Worm (Caenorhabditis elegans) whole organism, midembryonic: ENCODE data around the gene ZK1307.7.

Experiments
- T22C8.4 ChIP-seq: fragments of 200-800 bp; sonication (Bioruptor generic); IDR thresholded peaks from 2 replicates; pipeline ENCODE4 v1.3.6; 2022; ENCODE audit warnings: missing genetic modification characterization, missing compliant biosample characterization
- cog-1 ChIP-seq: sonication (generic microtip); optimal IDR thresholded peaks from 2 replicates; lab custom pipeline; 2016; ENCODE audit warnings: missing genetic modification characterization, missing compliant biosample characterization
- flt-1 ChIP-seq: fragments of 200-800 bp; sonication (Bioruptor generic); IDR thresholded peaks from 2 replicates; pipeline ENCODE4 v1.3.6; 2022; ENCODE audit warnings: missing genetic modification characterization, missing compliant biosample characterization
- klf-2 ChIP-seq: fragments of 200-800 bp; sonication (Bioruptor generic); conservative IDR thresholded peaks from 2 replicates; pipeline ENCODE4 v1.3.6; 2022; ENCODE audit warnings: missing genetic modification reagents, missing genetic modification characterization, missing compliant biosample characterization
- med-1 ChIP-seq: sonication (generic microtip); optimal IDR thresholded peaks from 2 replicates; lab custom pipeline; 2017; ENCODE audit warnings: missing genetic modification characterization, mild to moderate bottlenecking, missing compliant biosample characterization, antibody characterized with exemption, missing genetic modification reagents; ENCODE audit not compliant: insufficient read depth
- ref-1 ChIP-seq: fragments of 200-800 bp; sonication (Bioruptor generic); conservative IDR thresholded peaks from 2 replicates; pipeline ENCODE4 v1.3.6; 2022; ENCODE audit warnings: missing genetic modification reagents, missing genetic modification characterization, missing compliant biosample characterization
- tab-1 ChIP-seq: fragments of 200-800 bp; sonication (Bioruptor generic); IDR thresholded peaks from 2 replicates; pipeline ENCODE4 v1.3.6; 2022; ENCODE audit warnings: missing genetic modification characterization, missing compliant biosample characterization
- ztf-23 ChIP-seq: fragments of 200-800 bp; sonication (Bioruptor generic); IDR thresholded peaks from 2 replicates; pipeline ENCODE4 v1.3.6; 2022; ENCODE audit warnings: missing genetic modification reagents, missing genetic modification characterization, missing compliant biosample characterization
- ztf-29 ChIP-seq: fragments of 200-800 bp; sonication (Bioruptor generic); IDR thresholded peaks from 2 replicates; pipeline ENCODE4 v1.3.6; 2022; ENCODE audit warnings: missing genetic modification reagents, missing genetic modification characterization, missing compliant biosample characterization

ce11 chrII:9619402-9619862 lies 17.0 kb upstream of the ZK1307.7 start:
- TF ChIP-seq T22C8.4 (GFP tag; lab: Robert Waterston, UW) (0 out of 2 replicates have a peak, but pooled peaks have one; percentile 27), klf-2 (GFP tag; lab: Robert Waterston, UW) (no peak), ztf-23 (GFP tag; lab: Robert Waterston, UW) (0 out of 2 replicates have a peak, but pooled peaks have one; percentile 44), ref-1 (GFP tag; lab: Robert Waterston, UW) (no peak), ztf-29 (no peak), flt-1 (GFP tag; lab: Robert Waterston, UW) (peak; percentile 50; the same call in 1 of the 2 replicates), tab-1 (GFP tag; lab: Robert Waterston, UW) (no peak), cog-1 (tag; lab: Kevin White, UChicago) (peak; percentile 72), med-1 (GFP tag; lab: Kevin White, UChicago) (no peak)
